Worm (Caenorhabditis elegans): Measurements from ENCODE around the gene fipr-27.

The fipr-27 gene

ce11 chrIV:16627676-16628075 is 3.0 kb upstream of the fipr-27 start, which contains the start of gene fipr-28:
Gene fipr-28, plus strand, starts transcription at chrIV:16627976.
- TF ChIP-seq unc-120 (tag; optimal IDR thresholded peaks at IDR 0.05; ENCODE audit: poor library complexity, severe bottlenecking) (no peak), elt-1 (tag; optimal IDR thresholded peaks at IDR 0.05; ENCODE audit: borderline replicate concordance, insufficient read depth) (no peak), tbx-8 (GFP tag; optimal IDR thresholded peaks at IDR 0.05) (no peak), snpc-4 (tag; optimal IDR thresholded peaks at IDR 0.05) (no peak), mep-1 (tag; optimal IDR thresholded peaks at IDR 0.05) (no peak), M03D4.4 (tag; optimal IDR thresholded peaks at IDR 0.05) (no peak), lin-32 (GFP tag; optimal IDR thresholded peaks at IDR 0.05) (no peak), nhr-2 (tag; optimal IDR thresholded peaks at IDR 0.05) (no peak), nhr-28 (tag; optimal IDR thresholded peaks at IDR 0.05) (no peak), sptf-1 (tag; optimal IDR thresholded peaks at IDR 0.05) (no peak), ceh-43 (GFP tag; optimal IDR thresholded peaks at IDR 0.05) (no peak), pha-4 (tag; optimal IDR thresholded peaks at IDR 0.05) (no peak), flh-1 (GFP tag; optimal IDR thresholded peaks at IDR 0.05) (no peak), lsy-2 (tag; optimal IDR thresholded peaks at IDR 0.05) (no peak), ceh-83 (GFP tag; optimal IDR thresholded peaks at IDR 0.05) (no peak), ztf-11 (tag; optimal IDR thresholded peaks at IDR 0.05) (no peak), bed-3 (GFP tag; optimal IDR thresholded peaks at IDR 0.05) (no peak), elt-3 (tag; optimal IDR thresholded peaks at IDR 0.05) (no peak), unc-62 (GFP tag; optimal IDR thresholded peaks at IDR 0.05) (no peak), sem-2 (GFP tag; optimal IDR thresholded peaks at IDR 0.05) (no peak)

DNA sequence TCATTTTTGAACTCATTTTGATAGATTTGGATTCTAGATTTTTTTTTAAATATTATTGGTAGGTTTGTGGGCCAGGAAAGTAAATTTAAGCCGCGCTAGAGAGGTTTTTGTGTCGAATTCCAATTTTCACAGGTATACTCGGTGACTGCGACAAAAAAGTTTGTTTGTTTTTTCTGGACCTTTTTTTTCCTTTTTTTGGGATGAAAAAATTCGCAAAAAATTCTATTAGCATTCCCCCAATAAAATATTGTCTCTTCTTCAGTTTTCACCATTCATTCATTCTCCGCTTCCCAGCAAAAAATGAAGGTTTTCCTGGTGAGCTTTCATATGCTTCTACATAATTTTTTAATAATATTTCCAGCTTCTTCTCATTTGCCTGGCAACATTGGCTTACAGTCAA is 1.6 kb upstream of the fipr-27 start, which contains the start of gene Y51H4A.936:
TSS of gene Y51H4A.936 (plus strand) at position 301 of the 400 bp plus-strand sequence.
- TF ChIP-seq lsy-2 (tag; optimal IDR thresholded peaks at IDR 0.05) (no peak), nhr-76 (tag; optimal IDR thresholded peaks at IDR 0.05) (no peak), unc-120 (tag; optimal IDR thresholded peaks at IDR 0.05; ENCODE audit: poor library complexity, severe bottlenecking) (no peak), unc-39 (tag; optimal IDR thresholded peaks at IDR 0.05) (no peak), pha-4 (tag; optimal IDR thresholded peaks at IDR 0.05) (no peak), elt-1 (tag; optimal IDR thresholded peaks at IDR 0.05; ENCODE audit: borderline replicate concordance, insufficient read depth) (no peak), cnd-1 (tag; optimal IDR thresholded peaks at IDR 0.05) (no peak), M03D4.4 (tag; optimal IDR thresholded peaks at IDR 0.05) (no peak), lin-13 (tag; optimal IDR thresholded peaks at IDR 0.05) (no peak), zip-8 (tag; optimal IDR thresholded peaks at IDR 0.05) (no peak), hlh-1 (tag; optimal IDR thresholded peaks at IDR 0.05) (no peak), ces-1 (GFP tag; optimal IDR thresholded peaks at IDR 0.05) (no peak), ztf-11 (tag; optimal IDR thresholded peaks at IDR 0.05) (no peak), nhr-237 (tag; optimal IDR thresholded peaks at IDR 0.05) (no peak), drap-1 (GFP tag; optimal IDR thresholded peaks at IDR 0.05) (no peak), lin-32 (GFP tag; optimal IDR thresholded peaks at IDR 0.05) (no peak), mep-1 (tag; optimal IDR thresholded peaks at IDR 0.05) (no peak), nhr-2 (tag; optimal IDR thresholded peaks at IDR 0.05) (no peak)

DNA sequence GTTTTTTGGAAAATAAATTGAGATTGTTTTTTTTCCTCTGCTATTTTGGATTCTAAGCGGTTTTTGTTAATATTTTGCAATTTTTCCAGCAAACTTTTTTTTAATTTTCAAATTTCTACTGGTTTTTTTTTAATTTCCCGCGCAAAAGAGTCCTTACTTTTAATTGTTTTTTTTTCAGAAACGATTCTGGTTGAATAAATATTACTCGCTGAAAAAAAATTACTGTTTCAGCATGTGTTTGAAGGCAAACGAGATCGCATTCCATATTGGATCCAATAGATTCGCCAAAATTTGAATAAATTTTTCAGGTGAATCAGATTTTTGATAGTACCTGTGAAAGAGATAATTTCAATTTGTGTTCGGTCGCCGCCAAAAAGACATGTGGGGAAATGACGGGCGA is 907 bp upstream of the fipr-27 start:
- TF ChIP-seq ceh-43 (GFP tag; optimal IDR thresholded peaks at IDR 0.05): no peak
- no peak for TF ChIP-seq flh-1 (GFP tag; optimal IDR thresholded peaks at IDR 0.05)
- no peak for TF ChIP-seq drap-1 (GFP tag; optimal IDR thresholded peaks at IDR 0.05)
- TF ChIP-seq unc-120 (tag; optimal IDR thresholded peaks at IDR 0.05; ENCODE audit: poor library complexity, severe bottlenecking): no peak
- TF ChIP-seq sem-2 (GFP tag; optimal IDR thresholded peaks at IDR 0.05): no peak
- TF ChIP-seq ztf-11 (tag; optimal IDR thresholded peaks at IDR 0.05): no peak
- TF ChIP-seq M03D4.4 (tag; optimal IDR thresholded peaks at IDR 0.05): no peak
- TF ChIP-seq unc-62 (GFP tag; optimal IDR thresholded peaks at IDR 0.05): no peak
- TF ChIP-seq pha-4 (tag; optimal IDR thresholded peaks at IDR 0.05): no peak
- TF ChIP-seq ham-2 (GFP tag; optimal IDR thresholded peaks at IDR 0.05): no peak

DNA sequence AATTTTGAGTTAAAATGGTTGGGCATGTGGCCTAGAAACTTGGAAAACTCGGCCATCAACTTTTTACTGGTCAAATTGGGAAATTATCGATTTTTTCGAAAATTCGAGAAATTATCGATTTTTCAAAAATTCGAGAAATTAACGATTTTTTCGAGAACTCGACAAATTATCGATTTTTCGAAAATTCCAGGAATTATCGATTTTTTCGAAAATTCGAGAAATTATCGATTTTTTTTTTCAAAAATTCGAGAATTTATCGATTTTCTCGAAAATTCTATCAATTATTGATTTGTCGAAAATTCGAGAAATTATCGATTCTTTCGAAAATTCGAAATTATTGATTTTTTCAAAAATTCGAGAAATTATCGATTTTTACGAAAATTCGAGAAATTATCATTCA is 13.1 kb downstream of the fipr-27 start:
- TF ChIP-seq lin-13 (tag; optimal IDR thresholded peaks at IDR 0.05) (no peak), unc-120 (tag; optimal IDR thresholded peaks at IDR 0.05; ENCODE audit: poor library complexity, severe bottlenecking) (no peak), drap-1 (GFP tag; optimal IDR thresholded peaks at IDR 0.05) (no peak), ceh-43 (GFP tag; optimal IDR thresholded peaks at IDR 0.05) (no peak), elt-3 (tag; optimal IDR thresholded peaks at IDR 0.05) (no peak)

Measured in whole organism, mixed stage, embryonic.